Fruit fly (Drosophila melanogaster) whole organism, embryonic: ENCODE data around the gene CG43707.
A peak's percentile ranks its signal among the peaks of the same experiment; 100 is the strongest.

Experiments used
- Abd-B ChIP-seq: fragments of 200-800 bp; sonication (Bioruptor generic); optimal IDR thresholded peaks from 2 replicates; lab custom pipeline; 2018; ENCODE audit warnings: missing biosample characterization, mild to moderate bottlenecking, missing genetic modification characterization, moderate library complexity
- Awh ChIP-seq: fragments of 200-800 bp; sonication (Bioruptor generic); IDR thresholded peaks from 2 replicates; pipeline ENCODE4, ENCODE4 v1.3.6; 2022; ENCODE audit warnings: missing biosample characterization, missing genetic modification characterization
- B-H1 ChIP-seq: fragments of 200-800 bp; sonication (Bioruptor generic); IDR thresholded peaks from 3 replicates; pipeline ENCODE4 v1.3.6; 2022; ENCODE audit warnings: missing biosample characterization, missing genetic modification characterization
- Blimp-1 ChIP-seq: fragments of 200-800 bp; sonication (Bioruptor generic); optimal IDR thresholded peaks from 3 replicates; lab custom pipeline; 2018; ENCODE audit warnings: missing biosample characterization, missing genetic modification characterization, mild to moderate bottlenecking, moderate library complexity, missing genetic modification reagents
- C15 ChIP-seq: fragments of 200-800 bp; sonication (Bioruptor generic); IDR thresholded peaks from 3 replicates; pipeline ENCODE4 v1.3.6; 2022; ENCODE audit warnings: missing biosample characterization, missing genetic modification characterization
- CG11504 ChIP-seq: fragments of 200-800 bp; sonication (Bioruptor generic); optimal IDR thresholded peaks from 3 replicates; lab custom pipeline; 2019; ENCODE audit warnings: missing biosample characterization, mild to moderate bottlenecking, missing genetic modification characterization, moderate library complexity
- CG1233 ChIP-seq: fragments of 200-800 bp; sonication (Bioruptor generic); optimal IDR thresholded peaks from 4 replicates; lab custom pipeline; 2018; ENCODE audit warnings: missing biosample characterization, mild to moderate bottlenecking, missing genetic modification characterization
- CG12744 ChIP-seq: fragments of 200-800 bp; sonication (Bioruptor generic); optimal IDR thresholded peaks from 2 replicates; lab custom pipeline; 2016; ENCODE audit warnings: missing biosample characterization, missing genetic modification characterization
- CG12942 ChIP-seq: fragments of 200-800 bp; sonication (Bioruptor generic); optimal IDR thresholded peaks from 3 replicates; lab custom pipeline; 2016; ENCODE audit warnings: missing biosample characterization, missing genetic modification characterization
- CG14050 ChIP-seq: fragments of 200-800 bp; sonication (Bioruptor generic); IDR thresholded peaks from 3 replicates; pipeline ENCODE4 v1.3.6; 2022; ENCODE audit warnings: missing biosample characterization, missing genetic modification characterization
- CG16813 ChIP-seq: fragments of 200-800 bp; sonication (Bioruptor generic); IDR thresholded peaks from 3 replicates; pipeline ENCODE4 v1.3.6; 2022; ENCODE audit warnings: missing biosample characterization, missing genetic modification characterization; ENCODE audit not compliant: partially characterized antibody
- CG17186 ChIP-seq: fragments of 200-800 bp; sonication (Bioruptor generic); optimal IDR thresholded peaks from 3 replicates; lab custom pipeline; 2017; ENCODE audit warnings: missing biosample characterization, missing genetic modification reagents, missing genetic modification characterization
- CG17328 ChIP-seq: fragments of 200-800 bp; sonication (Bioruptor generic); IDR thresholded peaks from 2 replicates; pipeline ENCODE4 v1.3.6; 2022; ENCODE audit warnings: missing biosample characterization, missing genetic modification characterization
- CG17912 ChIP-seq: fragments of 200-800 bp; sonication (Bioruptor generic); optimal IDR thresholded peaks from 2 replicates; lab custom pipeline; 2018; ENCODE audit warnings: missing biosample characterization, mild to moderate bottlenecking, missing genetic modification characterization
- CG18476 ChIP-seq: fragments of 200-800 bp; sonication (Bioruptor generic); optimal IDR thresholded peaks from 2 replicates; lab custom pipeline; 2016; ENCODE audit warnings: missing biosample characterization, mild to moderate bottlenecking, missing genetic modification characterization
- CG18599 ChIP-seq: fragments of 200-800 bp; sonication (Bioruptor generic); optimal IDR thresholded peaks from 3 replicates; lab custom pipeline; 2017; ENCODE audit warnings: missing biosample characterization, missing genetic modification characterization, mild to moderate bottlenecking, moderate library complexity, missing genetic modification reagents
- CG2889 ChIP-seq: fragments of 200-800 bp; sonication (Bioruptor generic); IDR thresholded peaks from 3 replicates; pipeline ENCODE4 v1.3.6; 2022; ENCODE audit warnings: missing biosample characterization, missing genetic modification characterization
- CG31365 ChIP-seq: fragments of 200-800 bp; sonication (Bioruptor generic); optimal IDR thresholded peaks from 2 replicates; lab custom pipeline; 2018; ENCODE audit warnings: missing biosample characterization, mild to moderate bottlenecking, missing genetic modification characterization
- CG32767 ChIP-seq: fragments of 200-800 bp; sonication (Bioruptor generic); IDR thresholded peaks from 2 replicates; pipeline ENCODE4 v1.3.6; 2022; ENCODE audit warnings: missing biosample characterization, missing genetic modification characterization
- CG3726 ChIP-seq: fragments of 200-800 bp; sonication (Bioruptor generic); IDR thresholded peaks from 3 replicates; pipeline ENCODE4, ENCODE4 v1.3.6; 2022; ENCODE audit warnings: missing biosample characterization, missing genetic modification characterization
- CG7786 ChIP-seq: fragments of 200-800 bp; sonication (Bioruptor generic); optimal IDR thresholded peaks from 2 replicates; lab custom pipeline; 2016; ENCODE audit warnings: missing biosample characterization, missing genetic modification characterization
- CG7839 ChIP-seq: fragments of 200-800 bp; sonication (Bioruptor generic); optimal IDR thresholded peaks from 3 replicates; lab custom pipeline; 2018; ENCODE audit warnings: missing biosample characterization, mild to moderate bottlenecking, missing genetic modification characterization, moderate library complexity
- CG8478 ChIP-seq: fragments of >200 bp; optimal IDR thresholded peaks from 2 replicates; lab custom pipeline; 2018
- CG8944 ChIP-seq: fragments of 200-800 bp; sonication (Bioruptor generic); optimal IDR thresholded peaks from 3 replicates; lab custom pipeline; 2016; ENCODE audit warnings: missing biosample characterization, missing genetic modification characterization
- CG9932 ChIP-seq: fragments of 200-800 bp; sonication (Bioruptor generic); IDR thresholded peaks from 2 replicates; pipeline ENCODE4 v1.3.6; 2022; ENCODE audit warnings: missing biosample characterization, missing genetic modification characterization
- H2.0 ChIP-seq: fragments of 200-800 bp; sonication (Bioruptor generic); IDR thresholded peaks from 2 replicates; pipeline ENCODE4 v1.3.6; 2022; ENCODE audit warnings: missing biosample characterization, missing genetic modification characterization
- Hr78 ChIP-seq, 2 experiments: fragments of 200-800 bp in 1 of 2; fragments of >200 bp in 1 of 2; sonication (Bioruptor generic) in 1 of 2; optimal IDR thresholded peaks; 2 replicates each; lab custom pipeline; 2017 to 2019; ENCODE audit warnings: missing biosample characterization in 2 of 2, missing genetic modification characterization in 2 of 2, mild to moderate bottlenecking in 1 of 2, moderate library complexity in 1 of 2
- MESR4 ChIP-seq: fragments of 200-800 bp; sonication (Bioruptor generic); optimal IDR thresholded peaks from 2 replicates; lab custom pipeline; 2018; ENCODE audit warnings: missing biosample characterization, mild to moderate bottlenecking, missing genetic modification characterization, moderate library complexity
- NFAT ChIP-seq: fragments of 200-800 bp; sonication (Bioruptor generic); IDR thresholded peaks from 2 replicates; pipeline ENCODE4 v1.3.6; 2022; ENCODE audit warnings: missing biosample characterization, missing genetic modification characterization
- Taf1 ChIP-seq: fragments of 200-800 bp; sonication (Bioruptor generic); IDR thresholded peaks from 2 replicates; pipeline ENCODE4 v1.3.6; 2022; ENCODE audit warnings: missing biosample characterization, missing genetic modification characterization
- al ChIP-seq: fragments of 200-800 bp; sonication (Bioruptor generic); IDR thresholded peaks from 2 replicates; pipeline ENCODE4 v1.3.6; 2022; ENCODE audit warnings: missing biosample characterization, missing genetic modification characterization
- ash1 ChIP-seq: fragments of 200-800 bp; sonication (Bioruptor generic); optimal IDR thresholded peaks from 2 replicates; lab custom pipeline; 2018; ENCODE audit warnings: missing biosample characterization, mild to moderate bottlenecking, missing genetic modification characterization
- cad ChIP-seq: fragments of >200 bp; optimal IDR thresholded peaks from 2 replicates; lab custom pipeline; 2017; ENCODE audit warnings: missing biosample characterization, missing genetic modification characterization
- ems ChIP-seq: fragments of 200-800 bp; sonication (Bioruptor generic); optimal IDR thresholded peaks from 3 replicates; lab custom pipeline; 2016; ENCODE audit warnings: missing biosample characterization, missing genetic modification characterization
- esg ChIP-seq: fragments of 200-800 bp; sonication (Bioruptor generic); conservative IDR thresholded peaks from 2 replicates; pipeline ENCODE4 v1.3.6; 2022; ENCODE audit warnings: missing biosample characterization, missing genetic modification characterization
- fru ChIP-seq: fragments of >200 bp; optimal IDR thresholded peaks from 2 replicates; lab custom pipeline; 2017
- gt ChIP-seq: fragments of 200-800 bp; sonication (Bioruptor generic); IDR thresholded peaks from 2 replicates; pipeline ENCODE4 v1.3.6; 2022; ENCODE audit warnings: missing biosample characterization, missing genetic modification characterization
- hbn ChIP-seq: fragments of 200-800 bp; sonication (Bioruptor generic); IDR thresholded peaks from 2 replicates; pipeline ENCODE4 v1.3.6; 2022; ENCODE audit warnings: missing biosample characterization, missing genetic modification characterization; ENCODE audit not compliant: partially characterized antibody
- hth ChIP-seq: fragments of >200 bp; optimal IDR thresholded peaks from 2 replicates; lab custom pipeline; 2017; ENCODE audit warnings: inconsistent platforms
- knrl ChIP-seq: fragments of 200-800 bp; sonication (Bioruptor generic); IDR thresholded peaks from 3 replicates; pipeline ENCODE4 v1.3.6; 2022; ENCODE audit warnings: missing biosample characterization, missing genetic modification characterization; ENCODE audit not compliant: partially characterized antibody
- nom ChIP-seq: fragments of 200-800 bp; sonication (Bioruptor generic); optimal IDR thresholded peaks from 2 replicates; lab custom pipeline; 2017; ENCODE audit warnings: missing biosample characterization, missing genetic modification characterization, mild to moderate bottlenecking, moderate library complexity, missing genetic modification reagents
- p53 ChIP-seq: fragments of 200-800 bp; sonication (Bioruptor generic); optimal IDR thresholded peaks from 2 replicates; lab custom pipeline; 2016; ENCODE audit warnings: missing biosample characterization, missing genetic modification characterization
- pb ChIP-seq: fragments of 200-800 bp; sonication (Bioruptor generic); optimal IDR thresholded peaks from 3 replicates; lab custom pipeline; 2016; ENCODE audit warnings: missing biosample characterization, missing genetic modification characterization
- pfk ChIP-seq: fragments of 200-800 bp; sonication (Bioruptor generic); optimal IDR thresholded peaks from 2 replicates; lab custom pipeline; 2018; ENCODE audit warnings: missing biosample characterization, mild to moderate bottlenecking, missing genetic modification characterization, moderate library complexity
- pzg ChIP-seq: fragments of 200-800 bp; sonication (Bioruptor generic); optimal IDR thresholded peaks from 3 replicates; lab custom pipeline; 2018; ENCODE audit warnings: missing biosample characterization, mild to moderate bottlenecking, missing genetic modification characterization, moderate library complexity
- sc ChIP-seq, 3 experiments: fragments of >200 bp in 2 of 3; fragments of 200-800 bp in 1 of 3; sonication (Bioruptor generic) in 1 of 3; optimal IDR thresholded peaks; 2 replicates in 2 of 3; 3 replicates in 1 of 3; lab custom pipeline; 2017; ENCODE audit warnings: mild to moderate bottlenecking in 1 of 3, missing biosample characterization in 1 of 3, missing genetic modification characterization in 1 of 3, missing genetic modification reagents in 1 of 3
- so ChIP-seq: fragments of 200-800 bp; sonication (Bioruptor generic); IDR thresholded peaks from 3 replicates; pipeline ENCODE4 v1.3.6; 2022; ENCODE audit warnings: missing biosample characterization, missing genetic modification characterization
- wek ChIP-seq: fragments of 200-800 bp; sonication (Bioruptor generic); optimal IDR thresholded peaks from 3 replicates; lab custom pipeline; 2018; ENCODE audit warnings: missing biosample characterization, mild to moderate bottlenecking, missing genetic modification characterization, moderate library complexity

The CG43707 gene

dm6 chr2L:3771109-3772067 is 14.3 kb downstream of the CG43707 start, which contains the start of gene bowl (continued):
- TF ChIP-seq hbn (GFP tag; lab: Robert Waterston, UW) (no peak), sc (optimal IDR thresholded peaks at IDR 0.05; lab: Kevin White, UChicago) (no peak), sc (GFP tag; optimal IDR thresholded peaks at IDR 0.05; lab: Kevin White, UChicago) (peak; percentile 96), CG7786 (GFP tag; lab: Kevin White, UChicago) (peak; percentile 94), pb (GFP tag; lab: Kevin White, UChicago) (peak; percentile 83), esg (GFP tag; lab: Robert Waterston, UW) (peak; percentile 97), CG17186 (peak; percentile 46), Abd-B (GFP tag; lab: Kevin White, UChicago) (peak; percentile 84), ash1 (GFP tag; lab: Kevin White, UChicago) (peak; percentile 14), nom (GFP tag; lab: Kevin White, UChicago) (peak; percentile 85), fru (lab: Kevin White, UChicago) (peak; percentile 19), CG7839 (tag; lab: Kevin White, UChicago) (peak; percentile 98), CG9932 (GFP tag; lab: Robert Waterston, UW) (peak; percentile 97), CG31365 (tag; lab: Kevin White, UChicago) (peak; percentile 50), CG1233 (GFP tag; lab: Kevin White, UChicago) (peak; percentile 78), gt (peak; percentile 83), Awh (GFP tag; lab: Robert Waterston, UW) (peak; percentile 97), CG11504 (peak; percentile 93), CG17328 (GFP tag; lab: Robert Waterston, UW) (peak; percentile 98), CG32767 (GFP tag; lab: Robert Waterston, UW) (peak; percentile 97), p53 (peak; percentile 80), pzg (GFP tag; lab: Kevin White, UChicago) (no peak), al (GFP tag; lab: Robert Waterston, UW) (peak; percentile 96), CG8478 (lab: Kevin White, UChicago) (no peak), CG2889 (GFP tag; lab: Robert Waterston, UW) (peak; percentile 94), CG17912 (GFP tag; lab: Kevin White, UChicago) (no peak), CG8944 (GFP tag; lab: Kevin White, UChicago) (peak; percentile 86), so (GFP tag; lab: Robert Waterston, UW) (peak; percentile 97), hth (no peak), ems (GFP tag; lab: Kevin White, UChicago) (peak; percentile 89), CG14050 (GFP tag; lab: Robert Waterston, UW) (peak; percentile 95), cad (GFP tag; lab: Kevin White, UChicago) (peak; percentile 21), Hr78 (GFP tag; optimal IDR thresholded peaks at IDR 0.05; lab: Kevin White, UChicago) (peak in 1 of 2 experiments; percentile 78), wek (no peak), Taf1 (GFP tag; lab: Robert Waterston, UW) (peak; percentile 79), NFAT (GFP tag; lab: Robert Waterston, UW) (peak; percentile 90), MESR4 (peak; percentile 30), knrl (no peak; the same call in 2 of the 3 replicates), CG12744 (GFP tag; lab: Kevin White, UChicago) (peak; percentile 93), C15 (GFP tag; lab: Robert Waterston, UW) (peak; percentile 85; the same call in 2 of the 3 replicates), CG18476 (GFP tag; lab: Kevin White, UChicago) (peak; percentile 91), B-H1 (GFP tag; lab: Robert Waterston, UW) (peak; percentile 94), CG18599 (GFP tag; lab: Kevin White, UChicago) (peak; percentile 94), CG12942 (peak; percentile 91), H2.0 (GFP tag; lab: Robert Waterston, UW) (peak; percentile 96), CG3726 (peak; percentile 96), CG16813 (GFP tag; lab: Robert Waterston, UW) (no peak), pfk (GFP tag; lab: Kevin White, UChicago) (no peak), Blimp-1 (GFP tag; lab: Kevin White, UChicago) (peak; percentile 89)
